Worm (Caenorhabditis elegans) whole organism, L4 larva: ENCODE results near the gene col-157.
A peak's percentile ranks its signal among the peaks of the same experiment; 100 is the strongest.

ENCODE experiments used
- F10B5.3 ChIP-seq: sonication (generic microtip); optimal IDR thresholded peaks from 2 replicates; lab custom pipeline; 2016; ENCODE audit warnings: mild to moderate bottlenecking, missing genetic modification characterization, missing compliant biosample characterization
- F37D6.2 ChIP-seq: sonication (generic microtip); optimal IDR thresholded peaks from 2 replicates; lab custom pipeline; 2016; ENCODE audit warnings: mild to moderate bottlenecking, missing genetic modification characterization, missing compliant biosample characterization
- F44E2.7 ChIP-seq: fragments of 200-800 bp; sonication (Bioruptor generic); IDR thresholded peaks from 2 replicates; pipeline ENCODE4 v2.1.2; 2022; ENCODE audit warnings: missing genetic modification characterization, missing compliant biosample characterization
- Y5F2A.4 ChIP-seq: fragments of 200-800 bp; sonication (Bioruptor generic); optimal IDR thresholded peaks from 2 replicates; lab custom pipeline; 2018; ENCODE audit warnings: mild to moderate bottlenecking, missing genetic modification characterization, missing compliant biosample characterization
- Y75B8A.6 ChIP-seq: fragments of 200-800 bp; sonication (Bioruptor generic); IDR thresholded peaks from 2 replicates; pipeline ENCODE4 v1.3.6; 2022; ENCODE audit warnings: missing genetic modification reagents, missing genetic modification characterization, missing compliant biosample characterization
- ZK546.5 ChIP-seq, 2 experiments: sonication (generic microtip); optimal IDR thresholded peaks; 2 replicates each; lab custom pipeline; 2017; ENCODE audit warnings: missing biosample characterization in 2 of 2, missing genetic modification characterization in 2 of 2
- ama-1 ChIP-seq: fragments of 150-350 bp; optimal IDR thresholded peaks from 2 replicates; lab custom pipeline; 2014; ENCODE audit warnings: inconsistent platforms, mixed read lengths
- attf-4 ChIP-seq: sonication (generic microtip); optimal IDR thresholded peaks from 3 replicates; lab custom pipeline; 2017; ENCODE audit warnings: missing biosample characterization, missing genetic modification characterization
- ceh-32 ChIP-seq: sonication (generic microtip); optimal IDR thresholded peaks from 2 replicates; lab custom pipeline; 2016; ENCODE audit warnings: mild to moderate bottlenecking, missing genetic modification characterization, missing compliant biosample characterization; ENCODE audit not compliant: poor library complexity
- ceh-82 ChIP-seq: sonication (generic microtip); optimal IDR thresholded peaks from 2 replicates; lab custom pipeline; 2017; ENCODE audit warnings: missing biosample characterization, missing genetic modification characterization
- ces-1 ChIP-seq: fragments of 150-350 bp; sonication (generic microtip); optimal IDR thresholded peaks from 4 replicates; lab custom pipeline; 2014; ENCODE audit warnings: missing biosample characterization, missing genetic modification reagents, missing genetic modification characterization
- ctbp-1 ChIP-seq: fragments of 200-800 bp; sonication (Bioruptor generic); IDR thresholded peaks from 2 replicates; pipeline ENCODE4 v1.3.6; 2022; ENCODE audit warnings: missing genetic modification reagents, missing genetic modification characterization, missing compliant biosample characterization
- daf-16 ChIP-seq, 3 experiments: sonication (generic microtip); optimal IDR thresholded peaks; 2 replicates each; lab custom pipeline; 2016 to 2017; ENCODE audit warnings: missing genetic modification characterization in 3 of 3, missing genetic modification reagents in 3 of 3, mild to moderate bottlenecking in 2 of 3, missing compliant biosample characterization in 2 of 3, missing biosample characterization in 1 of 3, moderate library complexity in 1 of 3
- dmd-9 ChIP-seq: fragments of 200-800 bp; sonication (Bioruptor generic); IDR thresholded peaks from 2 replicates; pipeline ENCODE4 v1.3.6; 2022; ENCODE audit warnings: missing genetic modification reagents, missing genetic modification characterization, missing compliant biosample characterization
- duxl-1 ChIP-seq: sonication (generic microtip); optimal IDR thresholded peaks from 2 replicates; lab custom pipeline; 2016; ENCODE audit warnings: mild to moderate bottlenecking, missing genetic modification characterization, moderate library complexity, missing compliant biosample characterization; ENCODE audit not compliant: poor library complexity
- dve-1 ChIP-seq: sonication (generic microtip); optimal IDR thresholded peaks from 2 replicates; lab custom pipeline; 2017; ENCODE audit warnings: antibody characterized with exemption, mild to moderate bottlenecking, missing genetic modification characterization, missing compliant biosample characterization; ENCODE audit not compliant: insufficient read depth
- egl-43 ChIP-seq: fragments of 200-800 bp; sonication (Bioruptor generic); IDR thresholded peaks from 2 replicates; pipeline ENCODE4 v1.3.6; 2022; ENCODE audit warnings: missing genetic modification reagents, missing genetic modification characterization, missing compliant biosample characterization
- jun-1 ChIP-seq: fragments of 150-350 bp; optimal IDR thresholded peaks from 2 replicates; lab custom pipeline; 2014; ENCODE audit warnings: missing biosample characterization, missing genetic modification reagents, missing genetic modification characterization
- lin-15B ChIP-seq: fragments of 150-350 bp; sonication (generic microtip); optimal IDR thresholded peaks from 3 replicates; lab custom pipeline; 2014; ENCODE audit warnings: missing biosample characterization, missing genetic modification characterization
- lin-38 ChIP-seq: fragments of 200-800 bp; sonication (Bioruptor generic); IDR thresholded peaks from 2 replicates; pipeline ENCODE4 v1.3.6; 2022; ENCODE audit warnings: missing genetic modification reagents, missing genetic modification characterization, missing compliant biosample characterization
- lin-39 ChIP-seq: fragments of 150-350 bp; optimal IDR thresholded peaks from 2 replicates; lab custom pipeline; 2014; ENCODE audit warnings: missing biosample characterization, missing genetic modification reagents, missing genetic modification characterization
- madf-9 ChIP-seq: fragments of 200-800 bp; sonication (Bioruptor generic); conservative IDR thresholded peaks from 2 replicates; pipeline ENCODE4 v1.3.6; 2022; ENCODE audit warnings: missing genetic modification reagents, missing genetic modification characterization, missing compliant biosample characterization
- mes-2 ChIP-seq: sonication (generic microtip); optimal IDR thresholded peaks from 2 replicates; lab custom pipeline; 2016; ENCODE audit warnings: missing genotype, mild to moderate bottlenecking, missing genetic modification characterization, missing compliant biosample characterization; ENCODE audit not compliant: poor library complexity, severe bottlenecking
- nhr-102 ChIP-seq: sonication (generic microtip); optimal IDR thresholded peaks from 2 replicates; lab custom pipeline; 2016; ENCODE audit warnings: mild to moderate bottlenecking, missing genetic modification characterization, moderate library complexity, missing compliant biosample characterization
- nhr-11 ChIP-seq: fragments of 150-350 bp; optimal IDR thresholded peaks from 2 replicates; lab custom pipeline; 2014; ENCODE audit warnings: missing biosample characterization, missing genetic modification characterization
- nhr-111 ChIP-seq: fragments of 200-800 bp; sonication (Bioruptor generic); optimal IDR thresholded peaks from 2 replicates; lab custom pipeline; 2018; ENCODE audit warnings: mild to moderate bottlenecking, missing genetic modification characterization, missing compliant biosample characterization
- nhr-28 ChIP-seq: fragments of 150-350 bp; optimal IDR thresholded peaks from 2 replicates; lab custom pipeline; 2014; ENCODE audit warnings: missing biosample characterization, missing genetic modification characterization
- nhr-41 ChIP-seq: fragments of 200-800 bp; sonication (Bioruptor generic); IDR thresholded peaks from 2 replicates; pipeline ENCODE4 v1.3.6; 2022; ENCODE audit warnings: missing genetic modification reagents, missing genetic modification characterization, missing compliant biosample characterization
- nhr-42 ChIP-seq: fragments of 200-800 bp; sonication (Bioruptor generic); IDR thresholded peaks from 2 replicates; pipeline ENCODE4 v1.3.6; 2022; ENCODE audit warnings: missing genetic modification characterization, missing compliant biosample characterization
- nhr-48 ChIP-seq: sonication (generic microtip); optimal IDR thresholded peaks from 2 replicates; lab custom pipeline; 2016; ENCODE audit warnings: mild to moderate bottlenecking, missing genetic modification characterization, missing compliant biosample characterization
- nhr-6 ChIP-seq: fragments of 150-350 bp; optimal IDR thresholded peaks from 2 replicates; lab custom pipeline; 2014; ENCODE audit warnings: missing biosample characterization, missing genetic modification characterization
- nhr-77 ChIP-seq: fragments of 150-350 bp; optimal IDR thresholded peaks from 2 replicates; lab custom pipeline; 2014; ENCODE audit warnings: missing biosample characterization, missing genetic modification characterization
- rbr-2 ChIP-seq: sonication (generic microtip); optimal IDR thresholded peaks from 2 replicates; lab custom pipeline; 2016; ENCODE audit warnings: missing genotype, missing genetic modification characterization, missing compliant biosample characterization
- sdz-12 ChIP-seq: fragments of 200-800 bp; sonication (Bioruptor generic); optimal IDR thresholded peaks from 2 replicates; lab custom pipeline; 2018; ENCODE audit warnings: mild to moderate bottlenecking, missing genetic modification characterization, missing compliant biosample characterization
- skn-1 ChIP-seq: fragments of 150-350 bp; optimal IDR thresholded peaks from 2 replicates; lab custom pipeline; 2014; ENCODE audit warnings: missing biosample characterization, missing genetic modification characterization
- tag-97 ChIP-seq: fragments of 200-800 bp; sonication (Bioruptor generic); IDR thresholded peaks from 2 replicates; pipeline ENCODE4 v1.3.6; 2022; ENCODE audit warnings: missing genetic modification characterization, missing compliant biosample characterization
- unc-62 ChIP-seq, 3 experiments: fragments of 150-350 bp in 1 of 3; sonication (generic microtip); optimal IDR thresholded peaks in 2 of 3; peaks in 1 of 3; 1 replicate in 1 of 3; 2 replicates in 2 of 3; lab custom pipeline; 2014 to 2017; ENCODE audit warnings: missing biosample characterization in 3 of 3, missing genetic modification characterization in 3 of 3, missing genetic modification reagents in 3 of 3, missing genotype in 1 of 3
- vab-7 ChIP-seq: fragments of 200-800 bp; sonication (Bioruptor generic); IDR thresholded peaks from 2 replicates; pipeline ENCODE4 v1.3.6; 2022; ENCODE audit warnings: missing genetic modification reagents, missing genetic modification characterization, missing compliant biosample characterization
- zfp-3 ChIP-seq: fragments of 200-800 bp; sonication (Bioruptor generic); conservative IDR thresholded peaks from 2 replicates; pipeline ENCODE4 v1.3.6; 2022; ENCODE audit warnings: missing genetic modification reagents, missing genetic modification characterization, missing compliant biosample characterization
- ztf-11 ChIP-seq: fragments of 150-350 bp; optimal IDR thresholded peaks from 2 replicates; lab custom pipeline; 2014; ENCODE audit warnings: missing biosample characterization, missing genetic modification characterization
- ztf-7 ChIP-seq: fragments of 150-350 bp; optimal IDR thresholded peaks from 2 replicates; lab custom pipeline; 2014; ENCODE audit warnings: missing biosample characterization, missing genetic modification characterization

col-157 gene

ce11 chrV:11515145-11515544, 31.3 kb downstream of the col-157 start:
- TF ChIP-seq unc-62 (GFP tag; optimal IDR thresholded peaks at IDR 0.05 in 1 of 2; lab: Kevin White, UChicago) = peak in 1 of 2 experiments; percentile 98
- no peak for TF ChIP-seq unc-62 (tag; optimal IDR thresholded peaks at IDR 0.05; lab: Kevin White, UChicago)
- TF ChIP-seq lin-38 (GFP tag; lab: Robert Waterston, UW) = no peak

ce11 chrV:11516141-11516591, 32.3 kb downstream of the col-157 start, which contains the start of gene sdz-8:
sdz-8 (minus strand) TSS chrV:11516191.
- TF ChIP-seq ztf-7 (tag; lab: Kevin White, UChicago) = no peak
- no peak for TF ChIP-seq daf-16 (GFP tag; optimal IDR thresholded peaks at IDR 0.05; lab: Kevin White, UChicago)
- peak; percentile 44 for TF ChIP-seq daf-16 (tag; optimal IDR thresholded peaks at IDR 0.05; lab: Kevin White, UChicago)
- TF ChIP-seq ZK546.5 (tag; optimal IDR thresholded peaks at IDR 0.05; lab: Kevin White, UChicago) = no peak
- TF ChIP-seq lin-39 = no peak
- TF ChIP-seq ama-1 = no peak
- TF ChIP-seq nhr-28 (tag; lab: Kevin White, UChicago) = peak; percentile 76
- TF ChIP-seq, all 104 proteins: peak for 2

DNA sequence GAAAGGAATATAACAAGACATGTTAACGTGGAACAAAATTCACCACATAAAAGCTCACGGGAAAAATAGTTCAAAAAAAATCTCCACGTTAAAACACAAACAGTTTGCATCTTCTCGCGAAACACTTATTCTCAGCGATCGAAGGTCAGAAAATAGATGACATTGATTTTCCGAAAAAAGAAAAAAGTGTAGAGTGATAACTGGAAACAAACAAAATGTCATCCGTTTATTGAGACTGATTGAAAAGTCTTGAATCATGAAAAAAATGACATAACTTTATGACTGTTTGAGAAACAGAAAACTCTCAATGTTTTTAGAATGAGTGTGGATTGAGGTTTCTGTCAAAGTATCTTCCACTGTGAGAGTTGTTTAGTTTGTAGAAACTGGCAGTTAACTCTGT, 33.9 kb downstream of the col-157 start, which contains the start of gene C55A6.4:
Gene C55A6.4 (minus strand): TSS at position 101 of the 400 bp plus-strand sequence.
- TF ChIP-seq nhr-41 (GFP tag; lab: Robert Waterston, UW) (no peak), zfp-3 (GFP tag; lab: Robert Waterston, UW) (no peak), Y75B8A.6 (no peak)

DNA sequence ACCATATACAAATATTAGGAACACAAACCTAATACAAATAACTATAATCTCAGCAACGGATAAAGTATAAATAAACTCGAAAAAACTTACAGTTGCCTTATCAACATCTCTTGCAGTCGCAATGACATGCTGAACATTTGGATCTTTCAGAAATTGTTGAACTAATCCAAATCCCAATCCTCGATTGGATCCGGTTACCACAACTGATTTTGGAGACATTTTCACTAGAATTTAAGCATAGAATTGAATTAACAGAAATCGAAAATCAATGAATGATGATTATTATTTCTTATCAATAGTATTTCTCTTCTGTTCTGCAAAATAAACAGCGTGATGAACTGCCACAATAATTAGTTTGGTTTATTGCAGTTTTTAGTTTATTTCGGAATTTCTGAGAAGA, 36.4 kb downstream of the col-157 start, which contains the start of the genes C55A6.11 and C55A6.7:
Gene C55A6.11 (plus strand): TSS at position 301 of the 400 bp plus-strand sequence.
Gene C55A6.7 (minus strand): TSS at position 316 of the 400 bp plus-strand sequence.
- TF ChIP-seq ceh-32 (tag; lab: Kevin White, UChicago) = no peak
- no peak for TF ChIP-seq ces-1 (GFP tag; lab: Kevin White, UChicago)
- no peak for TF ChIP-seq daf-16 (GFP tag; optimal IDR thresholded peaks at IDR 0.05; lab: Kevin White, UChicago)
- peak; percentile 29 for TF ChIP-seq daf-16 (tag; optimal IDR thresholded peaks at IDR 0.05; lab: Kevin White, UChicago)
- peak in 1 of 2 experiments; percentile 86 for TF ChIP-seq unc-62 (GFP tag; optimal IDR thresholded peaks at IDR 0.05 in 1 of 2; lab: Kevin White, UChicago)
- TF ChIP-seq unc-62 (tag; optimal IDR thresholded peaks at IDR 0.05; lab: Kevin White, UChicago) = no peak
- no peak for TF ChIP-seq madf-9

DNA sequence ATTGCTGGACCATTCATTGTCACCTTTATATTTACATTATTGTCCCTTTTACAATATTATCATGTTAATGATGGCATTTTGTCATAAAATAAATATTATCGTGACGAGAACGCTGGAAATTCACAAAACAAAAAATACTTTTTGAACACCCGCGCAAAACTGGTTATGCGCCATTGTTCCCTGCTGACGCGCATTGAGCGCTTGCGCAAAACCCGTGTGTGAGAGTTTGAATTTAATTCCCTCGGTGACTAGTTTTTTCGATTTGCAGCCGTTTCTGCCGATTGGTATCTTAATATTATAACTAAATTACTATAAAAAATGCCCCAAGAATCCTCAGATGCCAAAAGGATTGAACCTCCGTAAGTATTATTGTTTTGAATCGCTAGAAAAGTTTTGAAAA, 37.6 kb downstream of the col-157 start, which contains the start of gene pafo-1:
Gene pafo-1 (plus strand): TSS at position 256 of the 400 bp plus-strand sequence.
- TF ChIP-seq F37D6.2 (tag; lab: Kevin White, UChicago) (peak; percentile 73), Y75B8A.6 (no peak), tag-97 (GFP tag; lab: Robert Waterston, UW) (no peak), ztf-7 (tag; lab: Kevin White, UChicago) (no peak), F44E2.7 (GFP tag; lab: Robert Waterston, UW) (no peak), nhr-11 (tag; lab: Kevin White, UChicago) (peak; percentile 57), zfp-3 (GFP tag; lab: Robert Waterston, UW) (0 out of 2 replicates have a peak, but pooled peaks have one; percentile 45), sdz-12 (no peak), Y5F2A.4 (GFP tag; lab: Kevin White, UChicago) (no peak), attf-4 (tag; lab: Kevin White, UChicago) (no peak), nhr-42 (GFP tag; lab: Robert Waterston, UW) (peak; percentile 84), nhr-102 (tag; lab: Kevin White, UChicago) (peak; percentile 91), nhr-6 (peak; percentile 88), nhr-77 (tag; lab: Kevin White, UChicago) (peak; percentile 54), lin-15B (tag; lab: Kevin White, UChicago) (peak; percentile 9), nhr-111 (GFP tag; lab: Kevin White, UChicago) (no peak), duxl-1 (tag; lab: Kevin White, UChicago) (peak; percentile 86), dve-1 (peak; percentile 81), dmd-9 (GFP tag; lab: Robert Waterston, UW) (no peak), ctbp-1 (peak; percentile 84), rbr-2 (tag; lab: Kevin White, UChicago) (peak; percentile 80), ceh-32 (tag; lab: Kevin White, UChicago) (peak; percentile 37), skn-1 (tag; lab: Kevin White, UChicago) (no peak), egl-43 (0 out of 2 replicates have a peak, but pooled peaks have one; percentile 46), F10B5.3 (tag; lab: Kevin White, UChicago) (peak; percentile 73), jun-1 (tag; lab: Kevin White, UChicago) (no peak), ceh-82 (no peak), nhr-48 (tag; lab: Kevin White, UChicago) (peak; percentile 75), mes-2 (tag; lab: Kevin White, UChicago) (peak; percentile 90), vab-7 (GFP tag; lab: Robert Waterston, UW) (no peak), ztf-11 (tag; lab: Kevin White, UChicago) (no peak)
